Worm (Caenorhabditis elegans) whole organism, late embryonic: Measurements from ENCODE around the gene qui-1.

ENCODE experiments used
- ceh-34 ChIP-seq: sonication (generic microtip); optimal IDR thresholded peaks from 2 replicates; lab custom pipeline; 2016; ENCODE audit warnings: mild to moderate bottlenecking, missing genetic modification characterization, missing compliant biosample characterization
- elt-2 ChIP-seq: sonication (generic microtip); optimal IDR thresholded peaks from 2 replicates; lab custom pipeline; 2016; ENCODE audit warnings: missing genetic modification reagents, missing genetic modification characterization, missing compliant biosample characterization
- fkh-10 ChIP-seq: fragments of 150-350 bp; optimal IDR thresholded peaks from 2 replicates; lab custom pipeline; 2014; ENCODE audit warnings: missing biosample characterization, missing genetic modification reagents, missing genetic modification characterization
- lim-6 ChIP-seq: sonication (generic microtip); optimal IDR thresholded peaks from 2 replicates; lab custom pipeline; 2016; ENCODE audit warnings: missing genetic modification characterization, missing compliant biosample characterization
- nhr-11 ChIP-seq: fragments of 150-350 bp; optimal IDR thresholded peaks from 2 replicates; lab custom pipeline; 2014; ENCODE audit warnings: missing biosample characterization, missing genetic modification characterization
- pha-2 ChIP-seq: sonication (generic microtip); optimal IDR thresholded peaks from 2 replicates; lab custom pipeline; 2017; ENCODE audit warnings: mild to moderate bottlenecking, missing genetic modification characterization, missing compliant biosample characterization
- pha-4 ChIP-seq: fragments of 150-350 bp; optimal IDR thresholded peaks from 2 replicates; lab custom pipeline; 2018; ENCODE audit warnings: missing biosample characterization, missing genetic modification reagents, missing genetic modification characterization
- tbx-2 ChIP-seq: sonication (generic microtip); optimal IDR thresholded peaks from 2 replicates; lab custom pipeline; 2016; ENCODE audit warnings: missing genetic modification characterization, missing compliant biosample characterization
- tbx-7 ChIP-seq: sonication (generic microtip); optimal IDR thresholded peaks from 2 replicates; lab custom pipeline; 2016; ENCODE audit warnings: missing genotype, missing genetic modification characterization, missing compliant biosample characterization

ce11 chrIV:13538901-13539300 is 22.8 kb upstream of the qui-1 start:
- TF ChIP-seq lim-6 (tag; lab: Kevin White, UChicago) (no peak), tbx-2 (no peak), nhr-11 (tag; lab: Kevin White, UChicago) (no peak), fkh-10 (GFP tag; lab: Kevin White, UChicago) (no peak), elt-2 (tag; lab: Kevin White, UChicago) (no peak), pha-2 (tag; lab: Kevin White, UChicago) (no peak), pha-4 (tag; lab: Kevin White, UChicago) (no peak), ceh-34 (tag; lab: Kevin White, UChicago) (no peak), tbx-7 (no peak)
